Worm (Caenorhabditis elegans): ENCODE data around the gene F46B3.8.

DNA sequence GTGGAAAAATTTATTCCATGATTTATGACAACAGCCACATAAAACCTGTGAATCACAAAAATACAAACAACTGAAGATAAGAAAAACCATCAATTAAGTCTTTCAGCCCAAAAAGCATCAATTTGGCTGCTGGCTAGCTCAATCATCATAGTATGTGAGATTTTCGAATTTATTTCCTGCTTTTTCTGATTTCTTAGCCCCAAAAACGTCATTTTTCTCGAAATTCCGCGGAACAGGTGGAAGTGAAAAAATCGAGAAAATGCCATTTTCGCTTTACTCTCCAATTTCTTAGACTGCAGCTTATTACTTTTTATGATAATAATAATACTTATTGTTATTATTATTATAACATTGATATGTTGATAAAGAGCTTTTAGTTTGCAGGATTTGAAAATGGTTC lies 18.9 kb upstream of the F46B3.8 start, which contains the start of gene srxa-15:
- TF ChIP-seq nhr-237 (tag; optimal IDR thresholded peaks at IDR 0.05): no peak
- no peak for TF ChIP-seq nhr-76 (tag; optimal IDR thresholded peaks at IDR 0.05)
- no peak for TF ChIP-seq lsy-2 (tag; optimal IDR thresholded peaks at IDR 0.05)

Measured in whole organism, mixed stage, embryonic.